Fruit fly (Drosophila melanogaster): ENCODE measurements around the gene CG33310.

Gene CG33310

DNA sequence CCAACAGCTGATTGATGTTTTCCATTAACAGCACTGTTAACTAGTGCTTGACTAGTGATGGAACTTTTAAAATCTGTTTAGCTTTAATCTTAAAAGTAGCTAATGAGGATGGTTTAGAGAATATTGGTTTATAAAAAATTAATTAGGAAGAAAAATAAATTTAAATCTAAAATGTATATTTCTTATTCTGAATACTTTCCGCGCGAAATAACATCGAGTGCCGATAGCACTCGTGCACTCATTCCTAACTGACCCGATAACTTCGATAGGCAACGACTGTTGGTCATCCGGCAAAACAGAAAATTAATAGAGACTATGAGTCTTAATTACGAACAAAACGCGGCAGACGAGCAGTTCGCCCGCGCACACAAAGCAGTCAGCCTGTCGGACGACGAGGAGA is 17.0 kb upstream of the CG33310 start, which contains the start of the genes THG and Rnmt (continued):
- TF ChIP-seq chif (GFP tag; optimal IDR thresholded peaks at IDR 0.05) (peak; percentile 62 to 69), pros (GFP tag; optimal IDR thresholded peaks at IDR 0.05) (no peak), Aef1 (GFP tag; IDR thresholded peaks at IDR 0.05) (peak; percentile 82), D19B (GFP tag; optimal IDR thresholded peaks at IDR 0.05) (peak; percentile 3), ssp (GFP tag; IDR thresholded peaks at IDR 0.05) (peak; percentile 66), mam (GFP tag; optimal IDR thresholded peaks at IDR 0.05) (peak; percentile 74), Deaf1 (tag; optimal IDR thresholded peaks at IDR 0.05) (peak; percentile 56), CG6813 (GFP tag; optimal IDR thresholded peaks at IDR 0.05) (peak; percentile 34), Oli (tag; optimal IDR thresholded peaks at IDR 0.05) (peak; percentile 75), bbx (GFP tag; IDR thresholded peaks at IDR 0.05; ENCODE audit: partially characterized antibody) (peak; percentile 81), CG18764 (GFP tag; optimal IDR thresholded peaks at IDR 0.05) (peak; percentile 71), CG17328 (GFP tag; IDR thresholded peaks at IDR 0.05) (peak; percentile 86), zen2 (GFP tag; IDR thresholded peaks at IDR 0.05; ENCODE audit: partially characterized antibody) (peak; percentile 49; the same call in 1 of the 3 replicates), Nf-YC (tag; optimal IDR thresholded peaks at IDR 0.05) (peak; percentile 75), nau (GFP tag; optimal IDR thresholded peaks at IDR 0.05) (peak; percentile 55), CG8089 (GFP tag; optimal IDR thresholded peaks at IDR 0.05) (peak; percentile 30), Hmr (GFP tag; optimal IDR thresholded peaks at IDR 0.05) (peak; percentile 81), Gug (GFP tag; IDR thresholded peaks at IDR 0.05) (peak; percentile 85), sob (GFP tag; IDR thresholded peaks at IDR 0.05) (peak; percentile 89), chn (GFP tag; optimal IDR thresholded peaks at IDR 0.05) (peak; percentile 81), CG17568 (GFP tag; optimal IDR thresholded peaks at IDR 0.05) (peak; percentile 59), CG4617 (GFP tag; optimal IDR thresholded peaks at IDR 0.05; ENCODE audit: borderline replicate concordance) (peak; percentile 73), CG13123 (GFP tag; optimal IDR thresholded peaks at IDR 0.05) (peak; percentile 66), CG11504 (tag; optimal IDR thresholded peaks at IDR 0.05) (peak; percentile 83), ci (GFP tag; IDR thresholded peaks at IDR 0.05) (peak; percentile 91), Atf3 (GFP tag; optimal IDR thresholded peaks at IDR 0.05) (peak; percentile 46), CG4282 (GFP tag; optimal IDR thresholded peaks at IDR 0.05) (no peak), Hr39 (optimal IDR thresholded peaks at IDR 0.05) (no peak), CG14050 (GFP tag; IDR thresholded peaks at IDR 0.05) (peak; percentile 53; the same call in 2 of the 3 replicates), NK7.1 (GFP tag; optimal IDR thresholded peaks at IDR 0.05) (peak; percentile 0), CG3407 (GFP tag; optimal IDR thresholded peaks at IDR 0.05) (peak; percentile 68), CG17612 (GFP tag; IDR thresholded peaks at IDR 0.05) (no peak), onecut (GFP tag; IDR thresholded peaks at IDR 0.05) (peak; percentile 62), fd64A (GFP tag; optimal IDR thresholded peaks at IDR 0.05) (no peak), oc (tag; optimal IDR thresholded peaks at IDR 0.05) (peak; percentile 78), gsb-n (tag; optimal IDR thresholded peaks at IDR 0.05) (peak; percentile 71), Optix (GFP tag; IDR thresholded peaks at IDR 0.05) (peak; percentile 77), tin (GFP tag; optimal IDR thresholded peaks at IDR 0.05) (peak; percentile 86), CG7745 (tag; optimal IDR thresholded peaks at IDR 0.05) (no peak), CG13424 (tag; optimal IDR thresholded peaks at IDR 0.05) (peak; percentile 92), CG18262 (tag; optimal IDR thresholded peaks at IDR 0.05) (peak; percentile 76), CG17802 (tag; optimal IDR thresholded peaks at IDR 0.05) (peak; percentile 45), Mes4 (GFP tag; optimal IDR thresholded peaks at IDR 0.05) (peak; percentile 37), zfh2 (GFP tag; optimal IDR thresholded peaks at IDR 0.05) (peak; percentile 65), BEAF-32 (GFP tag; optimal IDR thresholded peaks at IDR 0.05) (peak; percentile 84), Jarid2 (GFP tag; optimal IDR thresholded peaks at IDR 0.05) (peak; percentile 30), tap (tag; optimal IDR thresholded peaks at IDR 0.05) (peak; percentile 65), Sox100B (GFP tag; optimal IDR thresholded peaks at IDR 0.05) (peak; percentile 60), sd (tag; optimal IDR thresholded peaks at IDR 0.05) (peak; percentile 50), PHDP (tag; optimal IDR thresholded peaks at IDR 0.05) (peak; percentile 90), CG3281 (GFP tag; optimal IDR thresholded peaks at IDR 0.05) (peak; percentile 74)
